Fruit fly (Drosophila melanogaster) whole organism, embryonic: ENCODE measurements around the gene CG4972.

Experiments used
- ATbp ChIP-seq: fragments of 200-800 bp; sonication (Bioruptor generic); optimal IDR thresholded peaks from 2 replicates; lab custom pipeline; 2017; ENCODE audit warnings: missing biosample characterization, mild to moderate bottlenecking, missing genetic modification characterization, missing genetic modification reagents
- Blimp-1 ChIP-seq: fragments of 200-800 bp; sonication (Bioruptor generic); optimal IDR thresholded peaks from 3 replicates; lab custom pipeline; 2018; ENCODE audit warnings: missing biosample characterization, missing genetic modification characterization, mild to moderate bottlenecking, moderate library complexity, missing genetic modification reagents
- CG10267 ChIP-seq: fragments of 200-800 bp; sonication (Bioruptor generic); optimal IDR thresholded peaks from 2 replicates; lab custom pipeline; 2018; ENCODE audit warnings: missing biosample characterization, mild to moderate bottlenecking, missing genetic modification characterization, moderate library complexity
- CG12219 ChIP-seq: fragments of 200-800 bp; sonication (Bioruptor generic); optimal IDR thresholded peaks from 3 replicates; lab custom pipeline; 2018; ENCODE audit warnings: missing biosample characterization, mild to moderate bottlenecking, missing genetic modification characterization
- CG13775 ChIP-seq: fragments of 200-800 bp; sonication (Bioruptor generic); optimal IDR thresholded peaks from 3 replicates; lab custom pipeline; 2017; ENCODE audit warnings: missing biosample characterization, mild to moderate bottlenecking, missing genetic modification characterization
- CG14710 ChIP-seq: fragments of 200-800 bp; sonication (Bioruptor generic); optimal IDR thresholded peaks from 3 replicates; lab custom pipeline; 2019; ENCODE audit warnings: missing biosample characterization, mild to moderate bottlenecking, missing genetic modification characterization, moderate library complexity
- CG15514 ChIP-seq: fragments of 200-800 bp; sonication (Bioruptor generic); optimal IDR thresholded peaks from 3 replicates; lab custom pipeline; 2017; ENCODE audit warnings: missing biosample characterization, missing genetic modification characterization, mild to moderate bottlenecking, moderate library complexity, missing genetic modification reagents
- CG15601 ChIP-seq: fragments of 200-800 bp; sonication (Bioruptor generic); optimal IDR thresholded peaks from 3 replicates; lab custom pipeline; 2019; ENCODE audit warnings: missing biosample characterization, mild to moderate bottlenecking, missing genetic modification characterization, moderate library complexity
- CG1603 ChIP-seq: fragments of 200-800 bp; sonication (Bioruptor generic); optimal IDR thresholded peaks from 2 replicates; lab custom pipeline; 2019; ENCODE audit warnings: missing biosample characterization, mild to moderate bottlenecking, missing genetic modification characterization, moderate library complexity
- CG16779 ChIP-seq: fragments of 200-800 bp; sonication (Bioruptor generic); IDR thresholded peaks from 2 replicates; pipeline ENCODE4 v1.3.6; 2022; ENCODE audit warnings: missing biosample characterization, missing genetic modification characterization
- CG16813 ChIP-seq: fragments of 200-800 bp; sonication (Bioruptor generic); IDR thresholded peaks from 3 replicates; pipeline ENCODE4 v1.3.6; 2022; ENCODE audit warnings: missing biosample characterization, missing genetic modification characterization; ENCODE audit not compliant: partially characterized antibody
- CG17385 ChIP-seq: fragments of 200-800 bp; sonication (Bioruptor generic); optimal IDR thresholded peaks from 3 replicates; lab custom pipeline; 2018; ENCODE audit warnings: missing biosample characterization, mild to moderate bottlenecking, missing genetic modification characterization
- CG18619 ChIP-seq: fragments of 200-800 bp; sonication (Bioruptor generic); optimal IDR thresholded peaks from 3 replicates; lab custom pipeline; 2017; ENCODE audit warnings: missing biosample characterization, mild to moderate bottlenecking, missing genetic modification characterization
- CG2129 ChIP-seq: fragments of 200-800 bp; sonication (Bioruptor generic); IDR thresholded peaks from 2 replicates; pipeline ENCODE4 v1.3.6; 2022; ENCODE audit warnings: missing biosample characterization, missing genetic modification characterization; ENCODE audit not compliant: partially characterized antibody
- CG2875 ChIP-seq: fragments of 200-800 bp; sonication (Bioruptor generic); optimal IDR thresholded peaks from 2 replicates; lab custom pipeline; 2017; ENCODE audit warnings: missing biosample characterization, mild to moderate bottlenecking, missing genetic modification characterization, missing genetic modification reagents
- CG33557 ChIP-seq: fragments of 200-800 bp; sonication (Bioruptor generic); optimal IDR thresholded peaks from 2 replicates; lab custom pipeline; 2019; ENCODE audit warnings: missing biosample characterization, mild to moderate bottlenecking, missing genetic modification characterization, moderate library complexity
- CG4282 ChIP-seq: fragments of 200-800 bp; sonication (Bioruptor generic); optimal IDR thresholded peaks from 2 replicates; lab custom pipeline; 2016; ENCODE audit warnings: missing biosample characterization, missing genetic modification characterization
- CG4730 ChIP-seq: fragments of 200-800 bp; sonication (Bioruptor generic); IDR thresholded peaks from 2 replicates; pipeline ENCODE4 v1.3.6; 2022; ENCODE audit warnings: missing biosample characterization, missing genetic modification characterization
- CG7357 ChIP-seq: fragments of 200-800 bp; sonication (Bioruptor generic); IDR thresholded peaks from 3 replicates; pipeline ENCODE4 v1.3.6; 2022; ENCODE audit warnings: missing biosample characterization, missing genetic modification characterization
- CG7745 ChIP-seq: fragments of 200-800 bp; sonication (Bioruptor generic); optimal IDR thresholded peaks from 2 replicates; lab custom pipeline; 2018; ENCODE audit warnings: missing biosample characterization, mild to moderate bottlenecking, missing genetic modification characterization, moderate library complexity
- CG7839 ChIP-seq: fragments of 200-800 bp; sonication (Bioruptor generic); optimal IDR thresholded peaks from 3 replicates; lab custom pipeline; 2018; ENCODE audit warnings: missing biosample characterization, mild to moderate bottlenecking, missing genetic modification characterization, moderate library complexity
- CG9609 ChIP-seq: fragments of 200-800 bp; sonication (Bioruptor generic); optimal IDR thresholded peaks from 3 replicates; lab custom pipeline; 2016; ENCODE audit warnings: missing biosample characterization, missing genetic modification characterization
- CG9797 ChIP-seq: fragments of 200-800 bp; sonication (Bioruptor generic); optimal IDR thresholded peaks from 3 replicates; lab custom pipeline; 2018; ENCODE audit warnings: missing biosample characterization, mild to moderate bottlenecking, missing genetic modification characterization
- Dip2 ChIP-seq: fragments of 200-800 bp; sonication (Bioruptor generic); IDR thresholded peaks from 2 replicates; pipeline ENCODE4 v1.3.6; 2022; ENCODE audit warnings: missing biosample characterization, missing genetic modification characterization
- Dip3 ChIP-seq: fragments of 200-800 bp; sonication (Bioruptor generic); optimal IDR thresholded peaks from 3 replicates; lab custom pipeline; 2016; ENCODE audit warnings: missing biosample characterization, missing genetic modification characterization
- ERR ChIP-seq: fragments of 200-800 bp; sonication (Bioruptor generic); optimal IDR thresholded peaks from 2 replicates; lab custom pipeline; 2016; ENCODE audit warnings: missing biosample characterization, missing genetic modification characterization
- Hand ChIP-seq: fragments of 200-800 bp; sonication (Bioruptor generic); optimal IDR thresholded peaks from 2 replicates; lab custom pipeline; 2017; ENCODE audit warnings: mild to moderate bottlenecking, missing biosample characterization, missing genetic modification reagents, missing genetic modification characterization
- Nf-YB ChIP-seq: fragments of 200-800 bp; sonication (Bioruptor generic); optimal IDR thresholded peaks from 3 replicates; lab custom pipeline; 2019; ENCODE audit warnings: missing biosample characterization, mild to moderate bottlenecking, missing genetic modification characterization, moderate library complexity
- Oli ChIP-seq: fragments of 200-800 bp; sonication (Bioruptor generic); optimal IDR thresholded peaks from 2 replicates; lab custom pipeline; 2018; ENCODE audit warnings: missing biosample characterization, mild to moderate bottlenecking, missing genetic modification characterization, moderate library complexity
- Rfx ChIP-seq: fragments of 200-800 bp; sonication (Bioruptor generic); IDR thresholded peaks from 2 replicates; pipeline ENCODE4 v1.3.6; 2022; ENCODE audit warnings: missing biosample characterization, missing genetic modification characterization
- Vsx1 ChIP-seq: fragments of 200-800 bp; sonication (Bioruptor generic); optimal IDR thresholded peaks from 2 replicates; lab custom pipeline; 2017; ENCODE audit warnings: missing biosample characterization, mild to moderate bottlenecking, missing genetic modification characterization, missing genetic modification reagents
- Xbp1 ChIP-seq: fragments of 200-800 bp; sonication (Bioruptor generic); optimal IDR thresholded peaks from 3 replicates; lab custom pipeline; 2016; ENCODE audit warnings: missing biosample characterization, mild to moderate bottlenecking, missing genetic modification characterization
- bbx ChIP-seq: fragments of 200-800 bp; sonication (Bioruptor generic); IDR thresholded peaks from 2 replicates; pipeline ENCODE4 v1.3.6; 2022; ENCODE audit warnings: missing biosample characterization, missing genetic modification characterization; ENCODE audit not compliant: partially characterized antibody
- bsh ChIP-seq, 2 experiments: fragments of 200-800 bp; sonication (Bioruptor generic); optimal IDR thresholded peaks; 2 replicates each; lab custom pipeline; 2017 to 2018; ENCODE audit warnings: mild to moderate bottlenecking in 2 of 2, missing biosample characterization in 2 of 2, missing genetic modification characterization in 2 of 2, moderate library complexity in 1 of 2
- cad ChIP-seq: fragments of >200 bp; optimal IDR thresholded peaks from 2 replicates; lab custom pipeline; 2017; ENCODE audit warnings: missing biosample characterization, missing genetic modification characterization
- chif ChIP-seq, 2 experiments: fragments of 200-800 bp; sonication (Bioruptor generic); optimal IDR thresholded peaks; 3 replicates each; lab custom pipeline; 2016; ENCODE audit warnings: missing biosample characterization in 2 of 2, missing genetic modification characterization in 2 of 2
- gem ChIP-seq: fragments of 200-800 bp; sonication (Bioruptor generic); optimal IDR thresholded peaks from 2 replicates; lab custom pipeline; 2019; ENCODE audit warnings: missing biosample characterization, mild to moderate bottlenecking, missing genetic modification characterization, moderate library complexity
- grau ChIP-seq: fragments of 200-800 bp; optimal IDR thresholded peaks from 3 replicates; lab custom pipeline; 2019; ENCODE audit warnings: missing biosample characterization, mild to moderate bottlenecking, missing genetic modification characterization, moderate library complexity
- jigr1 ChIP-seq: fragments of 200-800 bp; sonication (Bioruptor generic); IDR thresholded peaks from 3 replicates; pipeline ENCODE4 v1.3.6; 2022; ENCODE audit warnings: missing biosample characterization, missing genetic modification characterization
- pfk ChIP-seq: fragments of 200-800 bp; sonication (Bioruptor generic); optimal IDR thresholded peaks from 2 replicates; lab custom pipeline; 2018; ENCODE audit warnings: missing biosample characterization, mild to moderate bottlenecking, missing genetic modification characterization, moderate library complexity
- repo ChIP-seq: fragments of 200-800 bp; sonication (Bioruptor generic); optimal IDR thresholded peaks from 2 replicates; lab custom pipeline; 2016; ENCODE audit warnings: missing biosample characterization, missing genetic modification characterization
- row ChIP-seq: fragments of 200-800 bp; sonication (Bioruptor generic); IDR thresholded peaks from 3 replicates; pipeline ENCODE4 v1.3.6; 2022; ENCODE audit warnings: missing biosample characterization, missing genetic modification characterization
- run ChIP-seq: fragments of 200-800 bp; sonication (Bioruptor generic); optimal IDR thresholded peaks from 3 replicates; lab custom pipeline; 2018; ENCODE audit warnings: missing biosample characterization, mild to moderate bottlenecking, missing genetic modification characterization
- salm ChIP-seq: fragments of 200-800 bp; sonication (Bioruptor generic); optimal IDR thresholded peaks from 2 replicates; lab custom pipeline; 2018; ENCODE audit warnings: missing biosample characterization, mild to moderate bottlenecking, missing genetic modification characterization
- sens ChIP-seq: fragments of 200-800 bp; sonication (Bioruptor generic); peaks from one replicate; lab custom pipeline; 2016; ENCODE audit warnings: missing biosample characterization, missing genetic modification characterization
- so ChIP-seq: fragments of 200-800 bp; sonication (Bioruptor generic); IDR thresholded peaks from 3 replicates; pipeline ENCODE4 v1.3.6; 2022; ENCODE audit warnings: missing biosample characterization, missing genetic modification characterization
- tna ChIP-seq: fragments of 200-800 bp; sonication (Bioruptor generic); IDR thresholded peaks from 2 replicates; pipeline ENCODE4 v1.3.6; 2022; ENCODE audit warnings: missing biosample characterization, missing genetic modification characterization; ENCODE audit not compliant: partially characterized antibody
- yki ChIP-seq: fragments of >200 bp; optimal IDR thresholded peaks from 3 replicates; lab custom pipeline; 2018

CG4972 gene

DNA sequence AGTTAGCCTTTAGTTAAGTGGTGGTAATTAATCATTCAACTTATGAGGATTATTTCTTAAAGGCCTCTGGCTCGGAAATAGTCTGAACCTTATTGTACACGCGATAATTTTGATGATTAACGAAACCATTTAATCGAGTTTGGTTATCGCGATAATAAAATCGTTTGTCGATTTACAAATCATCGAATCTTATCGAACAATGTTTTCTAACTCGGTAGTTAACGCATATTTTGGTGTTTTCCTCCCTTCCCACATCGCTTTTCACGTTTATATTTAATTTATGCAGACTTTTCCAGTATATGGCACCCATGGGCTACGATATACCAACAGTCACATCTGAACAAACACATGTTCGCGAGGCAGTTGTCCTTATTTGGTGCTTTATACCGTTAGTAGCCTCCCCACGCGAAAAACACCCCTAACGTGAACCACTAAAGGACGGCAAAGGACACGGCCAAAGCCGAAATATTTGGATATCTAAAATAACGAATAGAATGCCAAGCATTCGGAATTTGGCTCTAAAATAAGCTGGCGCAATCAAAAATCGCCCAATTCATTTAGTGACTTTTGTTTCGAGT lies 29.5 kb downstream of the CG4972 start, which contains the start of gene Frmd5 (continued):
- TF ChIP-seq Hand (GFP tag; lab: Kevin White, UChicago) = no peak
- no peak for TF ChIP-seq CG4282 (GFP tag; lab: Kevin White, UChicago)
- no peak for TF ChIP-seq Xbp1 (GFP tag; lab: Kevin White, UChicago)
- TF ChIP-seq CG7357 (GFP tag; lab: Robert Waterston, UW) = no peak
- no peak for TF ChIP-seq CG9609
- peak; percentile 5 for TF ChIP-seq CG1603 (tag; lab: Kevin White, UChicago)

DNA sequence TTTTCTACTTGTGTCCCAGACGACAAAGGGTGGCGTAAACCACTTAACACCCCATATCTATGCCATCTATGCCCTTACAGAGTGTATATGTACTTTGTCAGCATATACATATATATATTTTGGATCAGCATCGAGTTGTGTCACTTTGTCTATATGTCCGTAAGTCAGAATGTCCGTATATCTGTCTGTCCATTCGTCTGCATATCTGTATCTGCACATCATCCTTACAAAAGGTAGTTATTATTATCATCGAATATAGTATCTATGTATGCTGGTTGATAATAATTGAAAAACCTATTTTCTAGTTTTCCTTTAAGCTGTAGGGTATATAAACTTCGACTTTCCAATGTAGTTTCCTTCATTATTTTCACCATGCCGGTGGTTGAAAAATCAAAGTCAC lies 36.5 kb downstream of the CG4972 start:
- TF ChIP-seq ERR (no peak), CG9797 (GFP tag; lab: Kevin White, UChicago) (no peak), CG15514 (GFP tag; lab: Kevin White, UChicago) (no peak), chif (GFP tag; optimal IDR thresholded peaks at IDR 0.05; lab: Kevin White, UChicago) (peak in 1 of 2 experiments; percentile 2), CG12219 (GFP tag; lab: Kevin White, UChicago) (peak; percentile 29), bbx (GFP tag; lab: Robert Waterston, UW) (no peak), CG16813 (GFP tag; lab: Robert Waterston, UW) (no peak), CG17385 (GFP tag; lab: Kevin White, UChicago) (no peak), CG33557 (GFP tag; lab: Kevin White, UChicago) (peak; percentile 28), CG18619 (GFP tag; lab: Kevin White, UChicago) (no peak), Rfx (GFP tag; lab: Robert Waterston, UW) (no peak), gem (tag; lab: Kevin White, UChicago) (no peak), CG2129 (GFP tag; lab: Robert Waterston, UW) (no peak), Dip2 (GFP tag; lab: Robert Waterston, UW) (no peak), CG4730 (GFP tag; lab: Robert Waterston, UW) (0 out of 2 replicates have a peak, but pooled peaks have one; percentile 9), CG2875 (GFP tag; lab: Kevin White, UChicago) (peak; percentile 18), repo (GFP tag; lab: Kevin White, UChicago) (no peak), sens (GFP tag; lab: Kevin White, UChicago) (peak; percentile 88), Oli (tag; lab: Kevin White, UChicago) (peak; percentile 25), Vsx1 (GFP tag; lab: Kevin White, UChicago) (no peak), cad (GFP tag; lab: Kevin White, UChicago) (no peak), CG10267 (tag; lab: Kevin White, UChicago) (peak; percentile 25), CG14710 (tag; lab: Kevin White, UChicago) (peak; percentile 48), run (no peak), ATbp (GFP tag; lab: Kevin White, UChicago) (no peak), CG16779 (GFP tag; lab: Robert Waterston, UW) (no peak), CG15601 (tag; lab: Kevin White, UChicago) (peak; percentile 36), bsh (GFP tag; optimal IDR thresholded peaks at IDR 0.05; lab: Kevin White, UChicago) (peak in 1 of 2 experiments; percentile 51), salm (tag; lab: Kevin White, UChicago) (no peak), CG7745 (tag; lab: Kevin White, UChicago) (no peak), yki (no peak), CG13775 (GFP tag; lab: Kevin White, UChicago) (no peak), pfk (GFP tag; lab: Kevin White, UChicago) (no peak), Nf-YB (GFP tag; lab: Kevin White, UChicago) (peak; percentile 21), tna (GFP tag; lab: Robert Waterston, UW) (no peak), Dip3 (GFP tag; lab: Kevin White, UChicago) (no peak), CG7839 (tag; lab: Kevin White, UChicago) (no peak), Blimp-1 (GFP tag; lab: Kevin White, UChicago) (no peak), so (no peak), grau (tag; lab: Kevin White, UChicago) (no peak), jigr1 (no peak), row (GFP tag; lab: Robert Waterston, UW) (peak; percentile 55)
